Fruit fly (Drosophila melanogaster) whole organism, embryonic: ENCODE measurements around the gene CG31680.

Source experiments
- Adf1 ChIP-seq: fragments of 200-800 bp; sonication (Bioruptor generic); IDR thresholded peaks from 2 replicates; pipeline ENCODE4 v1.3.6; 2022; ENCODE audit warnings: missing biosample characterization, missing genetic modification characterization
- B-H1 ChIP-seq: fragments of 200-800 bp; sonication (Bioruptor generic); IDR thresholded peaks from 3 replicates; pipeline ENCODE4 v1.3.6; 2022; ENCODE audit warnings: missing biosample characterization, missing genetic modification characterization
- BtbVII ChIP-seq: fragments of 200-800 bp; sonication (Bioruptor generic); optimal IDR thresholded peaks from 3 replicates; lab custom pipeline; 2017; ENCODE audit warnings: missing biosample characterization, mild to moderate bottlenecking, missing genetic modification characterization
- CG10267 ChIP-seq: fragments of 200-800 bp; sonication (Bioruptor generic); optimal IDR thresholded peaks from 2 replicates; lab custom pipeline; 2018; ENCODE audit warnings: missing biosample characterization, mild to moderate bottlenecking, missing genetic modification characterization, moderate library complexity
- CG11247 ChIP-seq: fragments of 200-800 bp; sonication (Bioruptor generic); IDR thresholded peaks from 2 replicates; pipeline ENCODE4 v1.3.6; 2022; ENCODE audit warnings: missing biosample characterization, missing genetic modification characterization
- CG13123 ChIP-seq: fragments of 200-800 bp; sonication (Bioruptor generic); optimal IDR thresholded peaks from 2 replicates; lab custom pipeline; 2016; ENCODE audit warnings: missing biosample characterization, missing genetic modification characterization
- CG13424 ChIP-seq: fragments of 200-800 bp; sonication (Bioruptor generic); optimal IDR thresholded peaks from 2 replicates; lab custom pipeline; 2019; ENCODE audit warnings: missing biosample characterization, mild to moderate bottlenecking, missing genetic modification characterization, moderate library complexity
- CG2116 ChIP-seq: fragments of 200-800 bp; sonication (Bioruptor generic); optimal IDR thresholded peaks from 3 replicates; lab custom pipeline; 2018; ENCODE audit warnings: missing biosample characterization, mild to moderate bottlenecking, missing genetic modification characterization
- CG2202 ChIP-seq: fragments of 200-800 bp; sonication (Bioruptor generic); optimal IDR thresholded peaks from 2 replicates; lab custom pipeline; 2018; ENCODE audit warnings: missing biosample characterization, mild to moderate bottlenecking, missing genetic modification characterization
- CG30403 ChIP-seq: fragments of 200-800 bp; sonication (Bioruptor generic); optimal IDR thresholded peaks from 3 replicates; lab custom pipeline; 2016; ENCODE audit warnings: missing biosample characterization, missing genetic modification characterization
- CG32767 ChIP-seq: fragments of 200-800 bp; sonication (Bioruptor generic); IDR thresholded peaks from 2 replicates; pipeline ENCODE4 v1.3.6; 2022; ENCODE audit warnings: missing biosample characterization, missing genetic modification characterization
- CG4707 ChIP-seq: fragments of 200-800 bp; sonication (Bioruptor generic); optimal IDR thresholded peaks from 2 replicates; lab custom pipeline; 2018; ENCODE audit warnings: missing biosample characterization, mild to moderate bottlenecking, missing genetic modification characterization, moderate library complexity
- CG4854 ChIP-seq: fragments of 200-800 bp; sonication (Bioruptor generic); optimal IDR thresholded peaks from 2 replicates; lab custom pipeline; 2016; ENCODE audit warnings: missing biosample characterization, missing genetic modification characterization, inconsistent platforms
- CG5245 ChIP-seq: fragments of 200-800 bp; sonication (Bioruptor generic); optimal IDR thresholded peaks from 3 replicates; lab custom pipeline; 2016; ENCODE audit warnings: missing biosample characterization, missing genetic modification characterization
- CG6791 ChIP-seq: fragments of 200-800 bp; sonication (Bioruptor generic); IDR thresholded peaks from 3 replicates; pipeline ENCODE4 v1.3.6; 2022; ENCODE audit warnings: missing biosample characterization, missing genetic modification characterization; ENCODE audit not compliant: partially characterized antibody
- CG6854 ChIP-seq: fragments of 200-800 bp; sonication (Bioruptor generic); optimal IDR thresholded peaks from 3 replicates; lab custom pipeline; 2017; ENCODE audit warnings: missing biosample characterization, mild to moderate bottlenecking, missing genetic modification characterization
- CG8290 ChIP-seq, 3 experiments: fragments of 200-800 bp; sonication (Bioruptor generic); optimal IDR thresholded peaks; 2 replicates each; lab custom pipeline; 2016 to 2019; ENCODE audit warnings: missing biosample characterization in 3 of 3, missing genetic modification characterization in 3 of 3, mild to moderate bottlenecking in 2 of 3, moderate library complexity in 1 of 3
- CG8944 ChIP-seq: fragments of 200-800 bp; sonication (Bioruptor generic); optimal IDR thresholded peaks from 3 replicates; lab custom pipeline; 2016; ENCODE audit warnings: missing biosample characterization, missing genetic modification characterization
- CG9727 ChIP-seq: fragments of 200-800 bp; sonication (Bioruptor generic); optimal IDR thresholded peaks from 3 replicates; lab custom pipeline; 2017; ENCODE audit warnings: missing biosample characterization, mild to moderate bottlenecking, missing genetic modification characterization
- CoRest ChIP-seq: fragments of 200-800 bp; sonication (Bioruptor generic); optimal IDR thresholded peaks from 3 replicates; lab custom pipeline; 2018; ENCODE audit warnings: missing biosample characterization, mild to moderate bottlenecking, missing genetic modification characterization, moderate library complexity
- E2f2 ChIP-seq: fragments of 200-800 bp; sonication (Bioruptor generic); IDR thresholded peaks from 2 replicates; pipeline ENCODE4 v1.3.6; 2022; ENCODE audit warnings: missing biosample characterization, missing genetic modification characterization
- Eip74EF ChIP-seq, 2 experiments: fragments of 200-800 bp in 1 of 2; fragments of >200 bp in 1 of 2; sonication (Bioruptor generic) in 1 of 2; optimal IDR thresholded peaks; 2 replicates each; lab custom pipeline; 2017 to 2019; ENCODE audit warnings: missing biosample characterization in 2 of 2, missing genetic modification characterization in 2 of 2, mild to moderate bottlenecking in 1 of 2, moderate library complexity in 1 of 2
- HmgZ ChIP-seq: fragments of 200-800 bp; sonication (Bioruptor generic); optimal IDR thresholded peaks from 2 replicates; lab custom pipeline; 2018; ENCODE audit warnings: missing biosample characterization, mild to moderate bottlenecking, missing genetic modification characterization
- Myb ChIP-seq: fragments of 200-800 bp; sonication (Bioruptor generic); optimal IDR thresholded peaks from 2 replicates; lab custom pipeline; 2016; ENCODE audit warnings: missing biosample characterization, missing genetic modification characterization
- Nf-YB ChIP-seq: fragments of 200-800 bp; sonication (Bioruptor generic); optimal IDR thresholded peaks from 3 replicates; lab custom pipeline; 2019; ENCODE audit warnings: missing biosample characterization, mild to moderate bottlenecking, missing genetic modification characterization, moderate library complexity
- Opbp ChIP-seq: fragments of 200-800 bp; sonication (Bioruptor generic); IDR thresholded peaks from 3 replicates; pipeline ENCODE4 v1.3.6; 2022; ENCODE audit warnings: missing biosample characterization, missing genetic modification characterization; ENCODE audit not compliant: partially characterized antibody
- Scr ChIP-seq: fragments of 200-800 bp; sonication (Bioruptor generic); IDR thresholded peaks from 2 replicates; pipeline ENCODE4 v1.3.6; 2022; ENCODE audit warnings: missing biosample characterization, missing genetic modification characterization; ENCODE audit not compliant: partially characterized antibody
- Side ChIP-seq: fragments of 200-800 bp; sonication (Bioruptor generic); optimal IDR thresholded peaks from 2 replicates; lab custom pipeline; 2016; ENCODE audit warnings: missing biosample characterization, missing genetic modification characterization
- Ssrp ChIP-seq: fragments of 200-800 bp; sonication (Bioruptor generic); optimal IDR thresholded peaks from 2 replicates; lab custom pipeline; 2018; ENCODE audit warnings: missing biosample characterization, mild to moderate bottlenecking, missing genetic modification characterization, moderate library complexity
- Trl ChIP-seq, 3 experiments: fragments of >200 bp in 2 of 3; fragments of 200-800 bp in 1 of 3; sonication (Bioruptor generic) in 1 of 3; optimal IDR thresholded peaks; 2 replicates in 1 of 3; 3 replicates in 2 of 3; lab custom pipeline; 2016 to 2017; ENCODE audit warnings: missing biosample characterization in 1 of 3, missing genetic modification characterization in 1 of 3
- Xbp1 ChIP-seq: fragments of 200-800 bp; sonication (Bioruptor generic); optimal IDR thresholded peaks from 3 replicates; lab custom pipeline; 2016; ENCODE audit warnings: missing biosample characterization, mild to moderate bottlenecking, missing genetic modification characterization
- az2 ChIP-seq: fragments of 200-800 bp; sonication (Bioruptor generic); optimal IDR thresholded peaks from 3 replicates; lab custom pipeline; 2016; ENCODE audit warnings: missing biosample characterization, missing genetic modification characterization
- bbx ChIP-seq: fragments of 200-800 bp; sonication (Bioruptor generic); IDR thresholded peaks from 2 replicates; pipeline ENCODE4 v1.3.6; 2022; ENCODE audit warnings: missing biosample characterization, missing genetic modification characterization; ENCODE audit not compliant: partially characterized antibody
- cad ChIP-seq: fragments of >200 bp; optimal IDR thresholded peaks from 2 replicates; lab custom pipeline; 2017; ENCODE audit warnings: missing biosample characterization, missing genetic modification characterization
- crol ChIP-seq: fragments of 200-800 bp; sonication (Bioruptor generic); IDR thresholded peaks from 2 replicates; pipeline ENCODE4 v1.3.6; 2022; ENCODE audit warnings: missing biosample characterization, missing genetic modification characterization
- emc ChIP-seq: fragments of 200-800 bp; sonication (Bioruptor generic); optimal IDR thresholded peaks from 2 replicates; lab custom pipeline; 2016; ENCODE audit warnings: missing biosample characterization, missing genetic modification characterization
- gem ChIP-seq: fragments of 200-800 bp; sonication (Bioruptor generic); optimal IDR thresholded peaks from 2 replicates; lab custom pipeline; 2019; ENCODE audit warnings: missing biosample characterization, mild to moderate bottlenecking, missing genetic modification characterization, moderate library complexity
- hbn ChIP-seq: fragments of 200-800 bp; sonication (Bioruptor generic); IDR thresholded peaks from 2 replicates; pipeline ENCODE4 v1.3.6; 2022; ENCODE audit warnings: missing biosample characterization, missing genetic modification characterization; ENCODE audit not compliant: partially characterized antibody
- hth ChIP-seq: fragments of >200 bp; optimal IDR thresholded peaks from 2 replicates; lab custom pipeline; 2017; ENCODE audit warnings: inconsistent platforms
- kah ChIP-seq: fragments of 200-800 bp; sonication (Bioruptor generic); optimal IDR thresholded peaks from 2 replicates; lab custom pipeline; 2018; ENCODE audit warnings: missing biosample characterization, mild to moderate bottlenecking, missing genetic modification characterization
- lbe ChIP-seq: fragments of 200-800 bp; sonication (Bioruptor generic); optimal IDR thresholded peaks from 2 replicates; lab custom pipeline; 2016; ENCODE audit warnings: missing biosample characterization, mild to moderate bottlenecking, missing genetic modification characterization
- mld ChIP-seq: fragments of 200-800 bp; sonication (Bioruptor generic); IDR thresholded peaks from 3 replicates; pipeline ENCODE4 v1.3.6; 2022; ENCODE audit warnings: missing biosample characterization, missing genetic modification characterization; ENCODE audit not compliant: partially characterized antibody
- org-1 ChIP-seq: fragments of 200-800 bp; sonication (Bioruptor generic); optimal IDR thresholded peaks from 2 replicates; lab custom pipeline; 2017; ENCODE audit warnings: missing biosample characterization, missing genetic modification characterization
- pros ChIP-seq: fragments of 200-800 bp; sonication (Bioruptor generic); optimal IDR thresholded peaks from 3 replicates; lab custom pipeline; 2019; ENCODE audit warnings: missing biosample characterization, mild to moderate bottlenecking, missing genetic modification characterization, moderate library complexity
- psq ChIP-seq: fragments of 200-800 bp; sonication (Bioruptor generic); optimal IDR thresholded peaks from 2 replicates; lab custom pipeline; 2017; ENCODE audit warnings: missing biosample characterization, missing genetic modification characterization
- stwl ChIP-seq: fragments of 200-800 bp; sonication (Bioruptor generic); optimal IDR thresholded peaks from 3 replicates; lab custom pipeline; 2018; ENCODE audit warnings: missing biosample characterization, mild to moderate bottlenecking, missing genetic modification characterization, moderate library complexity
- sug ChIP-seq: fragments of 200-800 bp; optimal IDR thresholded peaks from 2 replicates; lab custom pipeline; 2019; ENCODE audit warnings: missing biosample characterization, mild to moderate bottlenecking, missing genetic modification characterization, moderate library complexity
- tll ChIP-seq, 2 experiments: fragments of 200-800 bp in 1 of 2; fragments of >200 bp in 1 of 2; sonication (Bioruptor generic) in 1 of 2; optimal IDR thresholded peaks; 2 replicates each; lab custom pipeline; 2017 to 2019; ENCODE audit warnings: missing biosample characterization in 2 of 2, missing genetic modification characterization in 2 of 2, mild to moderate bottlenecking in 1 of 2, moderate library complexity in 1 of 2
- wor ChIP-seq: fragments of 200-800 bp; sonication (Bioruptor generic); IDR thresholded peaks from 2 replicates; pipeline ENCODE4 v1.3.6; 2022; ENCODE audit warnings: missing biosample characterization, missing genetic modification characterization

Gene CG31680

DNA sequence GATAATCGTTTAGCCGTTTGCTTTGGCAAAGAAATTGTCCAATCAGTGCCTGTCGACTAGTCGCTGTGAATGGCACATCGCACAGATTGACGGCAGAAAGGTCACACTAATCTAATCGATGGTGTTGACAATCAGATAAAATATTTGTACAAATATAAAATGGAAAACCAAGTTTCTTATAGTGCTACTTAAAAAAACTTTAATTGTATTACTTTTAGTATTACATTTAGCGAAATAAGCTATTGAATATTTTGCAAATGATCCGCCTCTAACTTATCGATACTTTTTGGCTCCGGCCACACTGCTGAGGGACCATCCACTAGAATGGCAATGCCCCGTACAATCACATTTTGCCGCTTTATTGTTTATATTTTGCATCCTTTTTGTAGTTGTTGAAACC lies 16.2 kb downstream of the CG31680 start, which contains the start of the genes brun and CG2614 (continued):
- peak; percentile 52 for TF ChIP-seq Myb
- TF ChIP-seq Side, result peak; percentile 73
- TF ChIP-seq hbn (GFP tag; lab: Robert Waterston, UW), result peak; percentile 83
- no peak for TF ChIP-seq sug (tag; lab: Kevin White, UChicago)
- TF ChIP-seq CG4854 (GFP tag; lab: Kevin White, UChicago), result peak; percentile 58
- no peak for TF ChIP-seq pros (GFP tag; lab: Kevin White, UChicago)
- no peak for TF ChIP-seq Trl (optimal IDR thresholded peaks at IDR 0.05; lab: Kevin White, UChicago)
- peak; percentile 74 for TF ChIP-seq Trl (GFP tag; optimal IDR thresholded peaks at IDR 0.05; lab: Kevin White, UChicago)
- TF ChIP-seq CG9727, result peak; percentile 69
- peak; percentile 55 for TF ChIP-seq stwl (tag; lab: Kevin White, UChicago)
- TF ChIP-seq psq, result peak; percentile 11
- no peak for TF ChIP-seq org-1 (GFP tag; lab: Kevin White, UChicago)
- no peak for TF ChIP-seq CG6854 (GFP tag; lab: Kevin White, UChicago)
- no peak for TF ChIP-seq tll (GFP tag; optimal IDR thresholded peaks at IDR 0.05; lab: Kevin White, UChicago)
- peak; percentile 46; the same call in 1 of the 2 replicates for TF ChIP-seq CG32767 (GFP tag; lab: Robert Waterston, UW)
- TF ChIP-seq CG5245 (GFP tag; lab: Kevin White, UChicago), result peak; percentile 59
- no peak for TF ChIP-seq CG4707 (GFP tag; lab: Kevin White, UChicago)
- TF ChIP-seq CoRest, result peak; percentile 72
- TF ChIP-seq CG11247 (GFP tag; lab: Robert Waterston, UW), result peak; percentile 71
- no peak for TF ChIP-seq gem
- peak; percentile 57 for TF ChIP-seq Ssrp (tag; lab: Kevin White, UChicago)
- TF ChIP-seq CG2202, result peak; percentile 4
- peak; percentile 77 for TF ChIP-seq CG2116 (GFP tag; lab: Kevin White, UChicago)
- TF ChIP-seq CG10267 (tag; lab: Kevin White, UChicago), result peak; percentile 70
- peak; percentile 74 for TF ChIP-seq Opbp
- peak; percentile 49 for TF ChIP-seq crol (GFP tag; lab: Robert Waterston, UW)
- TF ChIP-seq Eip74EF (GFP tag; optimal IDR thresholded peaks at IDR 0.05; lab: Kevin White, UChicago), result no peak
- TF ChIP-seq CG13123, result peak; percentile 59
- no peak for TF ChIP-seq cad (GFP tag; lab: Kevin White, UChicago)
- peak; percentile 94 for TF ChIP-seq Scr (GFP tag; lab: Robert Waterston, UW)
- no peak for TF ChIP-seq lbe (GFP tag; lab: Kevin White, UChicago)
- peak; percentile 72 for TF ChIP-seq CG13424
- TF ChIP-seq Adf1, result 0 out of 2 replicates have a peak, but pooled peaks have one; percentile 14
- TF ChIP-seq bbx, result peak; percentile 70; the same call in 1 of the 2 replicates
- TF ChIP-seq B-H1 (GFP tag; lab: Robert Waterston, UW), result peak; percentile 63
- peak; percentile 53 for TF ChIP-seq E2f2 (GFP tag; lab: Robert Waterston, UW)
- TF ChIP-seq BtbVII (GFP tag; lab: Kevin White, UChicago), result no peak
- TF ChIP-seq kah (GFP tag; lab: Kevin White, UChicago), result no peak
- TF ChIP-seq HmgZ (tag; lab: Kevin White, UChicago), result peak; percentile 62
- TF ChIP-seq Xbp1 (GFP tag; lab: Kevin White, UChicago), result peak; percentile 83
- TF ChIP-seq CG8290 (GFP tag; optimal IDR thresholded peaks at IDR 0.05; lab: Kevin White, UChicago), result peak; percentile 60
- no peak for TF ChIP-seq CG8290 (tag; optimal IDR thresholded peaks at IDR 0.05; lab: Kevin White, UChicago)
- peak; percentile 63 for TF ChIP-seq az2 (GFP tag; lab: Kevin White, UChicago)
- peak; percentile 66 for TF ChIP-seq CG8944 (GFP tag; lab: Kevin White, UChicago)
- TF ChIP-seq CG6791, result peak; percentile 78
- no peak for TF ChIP-seq hth (lab: Kevin White, UChicago)
- TF ChIP-seq mld (GFP tag; lab: Robert Waterston, UW), result no peak
- peak; percentile 54 for TF ChIP-seq emc (GFP tag; lab: Kevin White, UChicago)
- TF ChIP-seq CG30403 (GFP tag; lab: Kevin White, UChicago), result peak; percentile 85
- TF ChIP-seq Nf-YB (GFP tag; lab: Kevin White, UChicago), result peak; percentile 69
- TF ChIP-seq wor (GFP tag; lab: Robert Waterston, UW), result peak; percentile 58
